Worm (Caenorhabditis elegans) whole organism, L2 larva: ENCODE results near the gene E04D5.5.

Experiments
- ama-1 ChIP-seq: fragments of 150-350 bp; optimal IDR thresholded peaks from 2 replicates; lab custom pipeline; 2018; ENCODE audit warnings: inconsistent platforms
- lsy-2 ChIP-seq, 2 experiments: fragments of 150-350 bp in 1 of 2; sonication (generic microtip) in 1 of 2; optimal IDR thresholded peaks; 2 replicates each; lab custom pipeline; 2014 to 2017; ENCODE audit warnings: missing biosample characterization in 2 of 2, missing genetic modification characterization in 2 of 2
- mbf-1 ChIP-seq: sonication (generic microtip); optimal IDR thresholded peaks from 2 replicates; lab custom pipeline; 2017; ENCODE audit warnings: missing biosample characterization, missing genetic modification characterization
- unc-62 ChIP-seq: fragments of 150-350 bp; optimal IDR thresholded peaks from 2 replicates; lab custom pipeline; 2014; ENCODE audit warnings: missing biosample characterization, missing genetic modification reagents, missing genetic modification characterization

- TF ChIP-seq mbf-1 (no peak), unc-62 (GFP tag; lab: Kevin White, UChicago) (no peak), ama-1 (lab: Kevin White, UChicago) (no peak), lsy-2 (tag; optimal IDR thresholded peaks at IDR 0.05; lab: Kevin White, UChicago) (peak in 1 of 2 experiments; percentile 31)
Observed at ce11 chrII:10370826-10371225, 40.3 kb upstream of the E04D5.5 start.
